Fruit fly (Drosophila melanogaster): ENCODE measurements around the gene Atet.

Gene Atet

dm6 chr2L:4389405-4390115 lies 55.8 kb downstream of the Atet start:
- TF ChIP-seq sug (tag; optimal IDR thresholded peaks at IDR 0.05) (peak; percentile 79), sqz (GFP tag; optimal IDR thresholded peaks at IDR 0.05) (no peak), CG34376 (GFP tag; optimal IDR thresholded peaks at IDR 0.05) (peak; percentile 91), CG6765 (GFP tag; optimal IDR thresholded peaks at IDR 0.05) (no peak), Pdp1 (GFP tag; optimal IDR thresholded peaks at IDR 0.05) (peak in 1 of 2 experiments; percentile 76), Dip2 (GFP tag; IDR thresholded peaks at IDR 0.05) (no peak), slbo (GFP tag; IDR thresholded peaks at IDR 0.05) (no peak), sens-2 (GFP tag; IDR thresholded peaks at IDR 0.05) (no peak), CG10654 (GFP tag; optimal IDR thresholded peaks at IDR 0.05) (no peak), cwo (GFP tag; optimal IDR thresholded peaks at IDR 0.05) (peak; percentile 94), Hr78 (GFP tag; optimal IDR thresholded peaks at IDR 0.05) (peak in 1 of 2 experiments; percentile 68), hkb (optimal IDR thresholded peaks at IDR 0.05) (no peak), hkb (GFP tag; IDR thresholded peaks at IDR 0.05) (no peak), CG10543 (GFP tag; optimal IDR thresholded peaks at IDR 0.05) (peak; percentile 50), Med (GFP tag) (peak; percentile 28)

- peak; percentile 58 for TF ChIP-seq CG13287 (GFP tag; IDR thresholded peaks at IDR 0.05; ENCODE audit: partially characterized antibody)
- peak; percentile 64 for TF ChIP-seq phol (tag; optimal IDR thresholded peaks at IDR 0.05)
- TF ChIP-seq eve (GFP tag; optimal IDR thresholded peaks at IDR 0.05), result no peak
- TF ChIP-seq hbn (GFP tag; IDR thresholded peaks at IDR 0.05; ENCODE audit: partially characterized antibody), result no peak
- TF ChIP-seq CG7372 (GFP tag; IDR thresholded peaks at IDR 0.05), result no peak
- peak; percentile 18; the same call in 1 of the 2 replicates for TF ChIP-seq Ptx1 (GFP tag; IDR thresholded peaks at IDR 0.05)
- TF ChIP-seq CG6175 (GFP tag; IDR thresholded peaks at IDR 0.05), result no peak
- no peak for TF ChIP-seq ewg (GFP tag; optimal IDR thresholded peaks at IDR 0.05)
- TF ChIP-seq sr (GFP tag; IDR thresholded peaks at IDR 0.05), result no peak
- peak; percentile 72 for TF ChIP-seq E2f2 (GFP tag; IDR thresholded peaks at IDR 0.05)
- TF ChIP-seq hkb (optimal IDR thresholded peaks at IDR 0.05), result peak; percentile 20
- TF ChIP-seq hkb (GFP tag; IDR thresholded peaks at IDR 0.05), result no peak
- TF ChIP-seq CG11504 (tag; optimal IDR thresholded peaks at IDR 0.05), result no peak
- no peak for TF ChIP-seq Asciz (GFP tag; optimal IDR thresholded peaks at IDR 0.05)
- no peak for TF ChIP-seq sisA (GFP tag; IDR thresholded peaks at IDR 0.05)
- TF ChIP-seq cato (GFP tag; optimal IDR thresholded peaks at IDR 0.05; ENCODE audit: borderline replicate concordance), result no peak
- no peak for TF ChIP-seq CG15269 (tag; optimal IDR thresholded peaks at IDR 0.05)
- no peak for TF ChIP-seq corto (GFP tag; optimal IDR thresholded peaks at IDR 0.05)
- no peak for TF ChIP-seq Sox102F (GFP tag; optimal IDR thresholded peaks at IDR 0.05)
- no peak for TF ChIP-seq insv (GFP tag; optimal IDR thresholded peaks at IDR 0.05)
- no peak for TF ChIP-seq CG17385 (GFP tag; optimal IDR thresholded peaks at IDR 0.05)
- TF ChIP-seq inv (GFP tag; IDR thresholded peaks at IDR 0.05; ENCODE audit: partially characterized antibody), result peak; percentile 38; the same call in 1 of the 2 replicates
- TF ChIP-seq Dip3 (GFP tag; optimal IDR thresholded peaks at IDR 0.05), result peak; percentile 48
- TF ChIP-seq CG12155 (GFP tag; optimal IDR thresholded peaks at IDR 0.05), result peak; percentile 31
- no peak for TF ChIP-seq CG12104 (GFP tag; optimal IDR thresholded peaks at IDR 0.05)
- TF ChIP-seq ssp (GFP tag; IDR thresholded peaks at IDR 0.05), result no peak
- TF ChIP-seq psq (GFP tag; optimal IDR thresholded peaks at IDR 0.05), result no peak
- peak; percentile 3 for TF ChIP-seq ERR (GFP tag; optimal IDR thresholded peaks at IDR 0.05)
- TF ChIP-seq CG11723 (GFP tag; optimal IDR thresholded peaks at IDR 0.05), result no peak
- no peak for TF ChIP-seq cas (GFP tag; IDR thresholded peaks at IDR 0.05)
- 0 out of 3 replicates have a peak, but pooled peaks have one; percentile 21 for TF ChIP-seq Doc3 (GFP tag; IDR thresholded peaks at IDR 0.05; ENCODE audit: partially characterized antibody)
- peak; percentile 33 for TF ChIP-seq tin (GFP tag; optimal IDR thresholded peaks at IDR 0.05)
- no peak for TF ChIP-seq sob (GFP tag; IDR thresholded peaks at IDR 0.05)
- TF ChIP-seq CG6689 (GFP tag; IDR thresholded peaks at IDR 0.05), result no peak
- no peak for TF ChIP-seq crc (GFP tag; optimal IDR thresholded peaks at IDR 0.05)
Measured at dm6 chr2L:4393842-4394421, 60.2 kb downstream of the Atet start, which contains the start of gene CG3652. Gene CG3652 (minus strand): TSS chr2L:4393876.

Measured in whole organism, embryonic.